Worm (Caenorhabditis elegans): Measurements from ENCODE around the gene Y39H10A.1.

- no peak for TF ChIP-seq W03F9.2 (tag; optimal IDR thresholded peaks at IDR 0.05)
- no peak for TF ChIP-seq dao-5 (tag; optimal IDR thresholded peaks at IDR 0.05)
These were observed 45.3 kb downstream of the Y39H10A.1 start, which contains the start of gene scl-12 for ce11 chrV:3812291-3812690.
